Fruit fly (Drosophila melanogaster) whole organism, embryonic: ENCODE data around the gene CG17996.

Source experiments
- cato ChIP-seq: fragments of 200-800 bp; sonication (Bioruptor generic); optimal IDR thresholded peaks from 2 replicates; lab custom pipeline; 2016; ENCODE audit warnings: missing biosample characterization, missing genetic modification characterization, borderline replicate concordance
- ken ChIP-seq: fragments of 200-800 bp; sonication (Bioruptor generic); IDR thresholded peaks from 3 replicates; pipeline ENCODE4 v1.3.6; 2022; ENCODE audit warnings: missing biosample characterization, missing genetic modification characterization
- sens-2 ChIP-seq: fragments of 200-800 bp; sonication (Bioruptor generic); IDR thresholded peaks from 2 replicates; pipeline ENCODE4 v1.3.6; 2022; ENCODE audit warnings: missing biosample characterization, missing genetic modification characterization
- unc-4 ChIP-seq: fragments of 200-800 bp; sonication (Bioruptor generic); IDR thresholded peaks from 2 replicates; pipeline ENCODE4 v1.3.6; 2022; ENCODE audit warnings: missing biosample characterization, missing genetic modification characterization; ENCODE audit not compliant: partially characterized antibody

dm6 chr2L:16710234-16710633, 20.6 kb downstream of the CG17996 start:
- TF ChIP-seq sens-2: no peak
- no peak for TF ChIP-seq cato (GFP tag; lab: Kevin White, UChicago)
- no peak for TF ChIP-seq ken (GFP tag; lab: Robert Waterston, UW)
- no peak for TF ChIP-seq unc-4 (GFP tag; lab: Robert Waterston, UW)
